Worm (Caenorhabditis elegans) whole organism, L1 larva: ENCODE measurements around the gene C30H6.8.

Experiments used
- C16A3.4 ChIP-seq: fragments of 150-350 bp; optimal IDR thresholded peaks from 2 replicates; lab custom pipeline; 2014; ENCODE audit warnings: missing biosample characterization, missing genetic modification characterization
- aly-2 ChIP-seq: fragments of 150-350 bp; optimal IDR thresholded peaks from 2 replicates; lab custom pipeline; 2014; ENCODE audit warnings: missing biosample characterization, missing genetic modification characterization
- ceh-63 ChIP-seq: fragments of 200-800 bp; sonication (Bioruptor generic); optimal IDR thresholded peaks from 2 replicates; lab custom pipeline; 2018; ENCODE audit warnings: mild to moderate bottlenecking, missing genetic modification characterization, missing compliant biosample characterization
- ceh-82 ChIP-seq, 3 experiments: fragments of 150-350 bp in 1 of 3; sonication (generic microtip) in 2 of 3; optimal IDR thresholded peaks; 2 replicates each; lab custom pipeline; 2014 to 2017; ENCODE audit warnings: missing biosample characterization in 3 of 3, missing genetic modification characterization in 3 of 3
- ces-1 ChIP-seq: fragments of 150-350 bp; optimal IDR thresholded peaks from 2 replicates; lab custom pipeline; 2014; ENCODE audit warnings: missing biosample characterization, missing genetic modification reagents, missing genetic modification characterization
- dpl-1 ChIP-seq, 3 experiments: fragments of 150-350 bp in 2 of 3; sonication (generic microtip) in 1 of 3; optimal IDR thresholded peaks; 2 replicates each; lab custom pipeline; 2014 to 2017; ENCODE audit warnings: missing biosample characterization in 3 of 3, missing genetic modification characterization in 3 of 3, missing genetic modification reagents in 3 of 3
- dsc-1 ChIP-seq: sonication (generic microtip); optimal IDR thresholded peaks from 2 replicates; lab custom pipeline; 2016; ENCODE audit warnings: mild to moderate bottlenecking, missing genetic modification characterization, missing compliant biosample characterization
- efl-1 ChIP-seq, 4 experiments: fragments of 150-350 bp; optimal IDR thresholded peaks in 3 of 4; peaks in 1 of 4; 1 replicate in 1 of 4; 2 replicates in 3 of 4; lab custom pipeline; 2014; ENCODE audit warnings: missing biosample characterization in 2 of 4, missing genetic modification characterization in 2 of 4, missing genetic modification reagents in 2 of 4
- efl-3 ChIP-seq: fragments of 200-800 bp; sonication (Bioruptor generic); optimal IDR thresholded peaks from 2 replicates; lab custom pipeline; 2018; ENCODE audit warnings: mild to moderate bottlenecking, missing genetic modification characterization, missing compliant biosample characterization
- egl-27 ChIP-seq, 2 experiments: fragments of 150-350 bp in 1 of 2; sonication (generic microtip); optimal IDR thresholded peaks; 3 replicates each; lab custom pipeline; 2017 to 2018; ENCODE audit warnings: missing biosample characterization in 2 of 2, missing genetic modification characterization in 2 of 2, missing genetic modification reagents in 2 of 2
- ets-5 ChIP-seq: fragments of 200-800 bp; sonication (Bioruptor generic); IDR thresholded peaks from 2 replicates; pipeline ENCODE4 v1.3.6; 2022; ENCODE audit warnings: missing genetic modification characterization, missing compliant biosample characterization
- fkh-10 ChIP-seq: sonication (generic microtip); optimal IDR thresholded peaks from 2 replicates; lab custom pipeline; 2017; ENCODE audit warnings: missing biosample characterization, missing genetic modification reagents, missing genetic modification characterization
- fkh-4 ChIP-seq: sonication (generic microtip); optimal IDR thresholded peaks from 2 replicates; lab custom pipeline; 2016; ENCODE audit warnings: missing compliant biosample characterization, missing genetic modification characterization, borderline replicate concordance
- fkh-8 ChIP-seq: sonication (generic microtip); optimal IDR thresholded peaks from 2 replicates; lab custom pipeline; 2016; ENCODE audit warnings: mild to moderate bottlenecking, missing genetic modification characterization, missing compliant biosample characterization
- fos-1 ChIP-seq: fragments of 150-350 bp; optimal IDR thresholded peaks from 2 replicates; lab custom pipeline; 2014; ENCODE audit warnings: missing biosample characterization, missing genetic modification characterization
- hlh-17 ChIP-seq: fragments of 200-800 bp; sonication (Bioruptor generic); optimal IDR thresholded peaks from 2 replicates; lab custom pipeline; 2018; ENCODE audit warnings: missing genetic modification characterization, mild to moderate bottlenecking, missing compliant biosample characterization, moderate library complexity, borderline replicate concordance
- irx-1 ChIP-seq: sonication (generic microtip); optimal IDR thresholded peaks from 2 replicates; lab custom pipeline; 2016; ENCODE audit warnings: missing genetic modification characterization, missing compliant biosample characterization
- jun-1 ChIP-seq: fragments of 150-350 bp; optimal IDR thresholded peaks from 2 replicates; lab custom pipeline; 2014; ENCODE audit warnings: missing biosample characterization, missing genetic modification reagents, missing genetic modification characterization
- lin-14 ChIP-seq: fragments of 200-800 bp; sonication (Bioruptor generic); optimal IDR thresholded peaks from 2 replicates; lab custom pipeline; 2018; ENCODE audit warnings: mild to moderate bottlenecking, missing genetic modification characterization, moderate library complexity, missing compliant biosample characterization
- lin-35 ChIP-seq, 2 experiments: fragments of 150-350 bp; optimal IDR thresholded peaks; 2 replicates each; lab custom pipeline; 2014; ENCODE audit warnings: missing biosample characterization in 2 of 2, missing genetic modification characterization in 2 of 2, missing genetic modification reagents in 2 of 2
- lsy-2 ChIP-seq, 2 experiments: fragments of 150-350 bp; optimal IDR thresholded peaks; 2 replicates each; lab custom pipeline; 2014; ENCODE audit warnings: missing biosample characterization in 2 of 2, missing genetic modification characterization in 2 of 2
- mab-9 ChIP-seq: fragments of 200-800 bp; sonication (Bioruptor generic); IDR thresholded peaks from 2 replicates; pipeline ENCODE4 v1.3.6; 2022; ENCODE audit warnings: missing genetic modification reagents, missing genetic modification characterization, missing compliant biosample characterization
- mdl-1 ChIP-seq, 2 experiments: fragments of 150-350 bp; optimal IDR thresholded peaks; 2 replicates each; lab custom pipeline; 2014 to 2017; ENCODE audit warnings: missing biosample characterization in 2 of 2, missing genetic modification characterization in 2 of 2, inconsistent platforms in 1 of 2
- mep-1 ChIP-seq: fragments of 150-350 bp; optimal IDR thresholded peaks from 2 replicates; lab custom pipeline; 2014; ENCODE audit warnings: missing biosample characterization, missing genetic modification characterization
- nhr-12 ChIP-seq: sonication (generic microtip); optimal IDR thresholded peaks from 2 replicates; lab custom pipeline; 2017; ENCODE audit warnings: missing biosample characterization, missing genetic modification characterization
- nhr-47 ChIP-seq: sonication (generic microtip); optimal IDR thresholded peaks from 2 replicates; lab custom pipeline; 2016; ENCODE audit warnings: mild to moderate bottlenecking, missing genetic modification characterization, moderate library complexity, missing compliant biosample characterization
- nhr-71 ChIP-seq: sonication (generic microtip); optimal IDR thresholded peaks from 2 replicates; lab custom pipeline; 2016; ENCODE audit warnings: mild to moderate bottlenecking, missing genetic modification characterization, moderate library complexity, missing compliant biosample characterization
- nhr-76 ChIP-seq: sonication (generic microtip); optimal IDR thresholded peaks from 2 replicates; lab custom pipeline; 2017; ENCODE audit warnings: missing biosample characterization, missing genetic modification characterization
- nhr-77 ChIP-seq: fragments of 150-350 bp; optimal IDR thresholded peaks from 2 replicates; lab custom pipeline; 2014; ENCODE audit warnings: missing biosample characterization, missing genetic modification characterization
- nhr-85 ChIP-seq: sonication (generic microtip); peaks from one replicate; lab custom pipeline; 2016; ENCODE audit warnings: missing genetic modification characterization, inconsistent platforms, missing compliant biosample characterization
- nhr-90 ChIP-seq: sonication (generic microtip); optimal IDR thresholded peaks from 2 replicates; lab custom pipeline; 2016; ENCODE audit warnings: mild to moderate bottlenecking, missing genetic modification characterization, missing compliant biosample characterization; ENCODE audit not compliant: poor library complexity
- pax-3 ChIP-seq: fragments of 200-800 bp; sonication (Bioruptor generic); optimal IDR thresholded peaks from 2 replicates; lab custom pipeline; 2018; ENCODE audit warnings: mild to moderate bottlenecking, missing genetic modification characterization, moderate library complexity, missing compliant biosample characterization
- rnt-1 ChIP-seq: sonication (generic microtip); optimal IDR thresholded peaks from 2 replicates; lab custom pipeline; 2016; ENCODE audit warnings: mild to moderate bottlenecking, missing genetic modification characterization, moderate library complexity, missing compliant biosample characterization
- snu-23 ChIP-seq: sonication (generic microtip); optimal IDR thresholded peaks from 2 replicates; lab custom pipeline; 2016; ENCODE audit warnings: missing genetic modification characterization, missing compliant biosample characterization
- sox-4 ChIP-seq: sonication (generic microtip); optimal IDR thresholded peaks from 2 replicates; lab custom pipeline; 2016; ENCODE audit warnings: missing genetic modification characterization, missing compliant biosample characterization
- unc-130 ChIP-seq: fragments of 150-350 bp; optimal IDR thresholded peaks from 2 replicates; lab custom pipeline; 2017; ENCODE audit warnings: missing biosample characterization, missing genetic modification characterization, inconsistent platforms
- unc-62 ChIP-seq: fragments of 150-350 bp; optimal IDR thresholded peaks from 2 replicates; lab custom pipeline; 2014; ENCODE audit warnings: missing biosample characterization, missing genetic modification reagents, missing genetic modification characterization
- unc-86 ChIP-seq: sonication (generic microtip); optimal IDR thresholded peaks from 2 replicates; lab custom pipeline; 2016; ENCODE audit warnings: missing genetic modification characterization, missing compliant biosample characterization
- vab-15 ChIP-seq: sonication (generic microtip); optimal IDR thresholded peaks from 2 replicates; lab custom pipeline; 2017; ENCODE audit warnings: missing genotype, mild to moderate bottlenecking, missing genetic modification characterization, missing compliant biosample characterization
- xbp-1 ChIP-seq: sonication (generic microtip); optimal IDR thresholded peaks from 2 replicates; lab custom pipeline; 2016; ENCODE audit warnings: missing genetic modification characterization, missing compliant biosample characterization
- zag-1 ChIP-seq: fragments of 150-350 bp; optimal IDR thresholded peaks from 2 replicates; lab custom pipeline; 2014; ENCODE audit warnings: missing biosample characterization, missing genetic modification characterization
- ztf-11 ChIP-seq, 2 experiments: sonication (generic microtip); optimal IDR thresholded peaks; 2 replicates each; lab custom pipeline; 2016 to 2017; ENCODE audit warnings: missing genetic modification characterization in 2 of 2, missing biosample characterization in 1 of 2, missing compliant biosample characterization in 1 of 2
- ztf-4 ChIP-seq: fragments of 150-350 bp; optimal IDR thresholded peaks from 2 replicates; lab custom pipeline; 2014; ENCODE audit warnings: missing biosample characterization, missing genetic modification characterization

C30H6.8 gene

DNA sequence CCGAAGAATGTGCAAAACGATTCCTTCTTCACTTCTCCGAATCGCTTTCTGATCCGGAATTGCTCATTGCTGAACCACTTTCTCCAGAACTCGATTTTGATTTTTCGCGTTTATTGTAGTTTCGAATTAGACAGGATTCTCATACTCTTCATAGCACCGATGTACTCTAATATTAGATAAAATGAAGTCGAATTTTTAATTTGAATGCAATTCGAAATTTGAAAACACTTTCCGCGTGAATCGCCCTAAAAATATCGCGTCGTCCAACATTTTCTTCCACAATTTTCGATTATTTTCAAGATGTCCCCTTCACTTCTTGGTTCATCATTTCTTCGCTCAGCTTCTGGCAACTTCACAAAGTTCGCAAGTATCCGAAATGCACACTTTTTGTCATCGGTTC, at the start of gene C30H6.8:
Gene C30H6.8, plus strand, starts transcription at position 301 of the 400 bp plus-strand sequence.
- TF ChIP-seq mab-9, result no peak
- no peak for TF ChIP-seq fkh-8 (tag; lab: Kevin White, UChicago)
- no peak for TF ChIP-seq efl-3 (GFP tag; lab: Kevin White, UChicago)
- no peak for TF ChIP-seq aly-2 (tag; lab: Kevin White, UChicago)
- no peak for TF ChIP-seq pax-3 (tag; lab: Kevin White, UChicago)
- TF ChIP-seq fos-1, result no peak
- no peak for TF ChIP-seq nhr-85 (tag; lab: Kevin White, UChicago)
- no peak for TF ChIP-seq xbp-1
- no peak for TF ChIP-seq ceh-63 (GFP tag; lab: Kevin White, UChicago)
- TF ChIP-seq zag-1 (tag; lab: Kevin White, UChicago), result no peak
- TF ChIP-seq jun-1 (tag; lab: Kevin White, UChicago), result no peak
- TF ChIP-seq sox-4 (tag; lab: Kevin White, UChicago), result no peak
- no peak for TF ChIP-seq fkh-10 (GFP tag; lab: Kevin White, UChicago)
- no peak for TF ChIP-seq nhr-76
- TF ChIP-seq ztf-11 (tag; optimal IDR thresholded peaks at IDR 0.05; lab: Kevin White, UChicago), result no peak
- TF ChIP-seq nhr-47 (tag; lab: Kevin White, UChicago), result no peak
- no peak for TF ChIP-seq ztf-4
- TF ChIP-seq hlh-17 (GFP tag; lab: Kevin White, UChicago), result no peak
- no peak for TF ChIP-seq vab-15 (tag; lab: Kevin White, UChicago)
- TF ChIP-seq, all 84 proteins: peak for 0

DNA sequence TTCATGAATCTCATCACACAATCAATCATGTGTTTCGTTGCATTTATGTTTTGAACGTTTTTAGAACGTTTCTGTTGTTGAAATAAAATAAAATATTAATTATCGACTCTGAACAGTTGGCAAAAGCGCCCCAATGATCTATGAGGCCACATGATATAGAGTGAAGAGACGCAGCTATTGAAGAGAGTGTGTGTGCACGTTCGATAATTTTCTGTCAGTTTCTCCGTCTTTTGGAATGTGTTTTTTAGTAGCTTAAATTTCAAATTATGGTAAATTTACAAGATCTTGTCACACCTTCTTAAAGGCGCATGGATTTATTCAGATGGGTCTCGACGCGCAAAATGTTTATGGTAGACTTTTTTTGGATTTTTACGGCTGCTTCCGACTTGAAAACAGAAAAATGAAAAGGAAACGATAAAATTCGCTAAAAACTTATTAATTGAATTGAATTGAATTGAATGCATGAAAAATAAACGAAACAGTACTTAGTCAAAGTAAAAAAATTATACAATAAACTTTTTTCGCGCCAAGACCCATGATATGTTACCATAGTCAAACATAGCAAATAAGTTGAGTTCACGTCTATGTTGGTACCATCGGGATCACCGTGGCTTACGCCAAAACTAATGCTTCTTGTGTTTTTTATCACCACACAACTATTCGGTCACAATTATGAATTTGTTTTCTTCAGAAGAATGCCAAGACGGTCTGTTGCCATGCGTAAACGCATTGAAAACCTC, 48.4 kb upstream of the C30H6.8 start, which contains the start of gene C49C3.15:
Gene C49C3.15, plus strand, starts transcription at position 690 of the 740 bp plus-strand sequence.
- TF ChIP-seq ceh-82 (tag; optimal IDR thresholded peaks at IDR 0.05; lab: Kevin White, UChicago), result no peak
- TF ChIP-seq C16A3.4 (tag; lab: Kevin White, UChicago), result no peak
- TF ChIP-seq unc-130 (tag; lab: Kevin White, UChicago), result no peak
- no peak for TF ChIP-seq nhr-90 (tag; lab: Kevin White, UChicago)
- TF ChIP-seq fos-1, result no peak
- no peak for TF ChIP-seq zag-1 (tag; lab: Kevin White, UChicago)
- peak; percentile 14 for TF ChIP-seq rnt-1
- TF ChIP-seq irx-1 (tag; lab: Kevin White, UChicago), result no peak
- no peak for TF ChIP-seq unc-62
- TF ChIP-seq dsc-1 (tag; lab: Kevin White, UChicago), result no peak
- no peak for TF ChIP-seq jun-1 (tag; lab: Kevin White, UChicago)
- no peak for TF ChIP-seq hlh-17 (GFP tag; lab: Kevin White, UChicago)
- TF ChIP-seq nhr-71 (tag; lab: Kevin White, UChicago), result peak; percentile 16
- peak; percentile 30 for TF ChIP-seq snu-23 (GFP tag; lab: Kevin White, UChicago)
- TF ChIP-seq aly-2 (tag; lab: Kevin White, UChicago), result no peak
- no peak for TF ChIP-seq ets-5 (GFP tag; lab: Robert Waterston, UW)
- TF ChIP-seq egl-27 (tag; optimal IDR thresholded peaks at IDR 0.05; lab: Kevin White, UChicago), result no peak
- peak; percentile 48 for TF ChIP-seq mep-1
- TF ChIP-seq nhr-12, result no peak
- TF ChIP-seq fkh-4 (tag; lab: Kevin White, UChicago), result no peak
- no peak for TF ChIP-seq nhr-77 (tag; lab: Kevin White, UChicago)
- no peak for TF ChIP-seq ces-1
- TF ChIP-seq lin-14 (GFP tag; lab: Kevin White, UChicago), result peak; percentile 63
- TF ChIP-seq efl-1 (optimal IDR thresholded peaks at IDR 0.05; lab: Kevin White, UChicago), result peak; percentile 15 to 42
- TF ChIP-seq efl-1 (GFP tag; optimal IDR thresholded peaks at IDR 0.05 in 1 of 2; lab: Kevin White, UChicago), result peak; percentile 12 to 86
- TF ChIP-seq lin-35 (GFP tag; optimal IDR thresholded peaks at IDR 0.05; lab: Kevin White, UChicago), result peak in 1 of 2 experiments; percentile 51
- peak in 1 of 3 experiments; percentile 21 for TF ChIP-seq dpl-1 (GFP tag; optimal IDR thresholded peaks at IDR 0.05; lab: Kevin White, UChicago)
- no peak for TF ChIP-seq vab-15 (tag; lab: Kevin White, UChicago)
- peak in 1 of 2 experiments; percentile 47 for TF ChIP-seq lsy-2 (tag; optimal IDR thresholded peaks at IDR 0.05; lab: Kevin White, UChicago)
- peak in 1 of 2 experiments; percentile 22 for TF ChIP-seq mdl-1 (tag; optimal IDR thresholded peaks at IDR 0.05; lab: Kevin White, UChicago)
- no peak for TF ChIP-seq unc-86 (tag; lab: Kevin White, UChicago)
